Fruit fly (Drosophila melanogaster): ENCODE results near the gene CG44002.

The CG44002 gene

dm6 chr2L:3145897-3146296, 25.0 kb downstream of the CG44002 start:
- TF ChIP-seq nerfin-2 (GFP tag; IDR thresholded peaks at IDR 0.05; ENCODE audit: partially characterized antibody) (no peak), nerfin-1 (tag; optimal IDR thresholded peaks at IDR 0.05) (no peak), cas (GFP tag; IDR thresholded peaks at IDR 0.05) (no peak), Optix (GFP tag; IDR thresholded peaks at IDR 0.05) (no peak), tx (GFP tag; optimal IDR thresholded peaks at IDR 0.05) (no peak), CG15479 (GFP tag; optimal IDR thresholded peaks at IDR 0.05) (no peak), CG6765 (GFP tag; optimal IDR thresholded peaks at IDR 0.05) (no peak), zfh2 (GFP tag; optimal IDR thresholded peaks at IDR 0.05) (no peak), CG1233 (GFP tag; optimal IDR thresholded peaks at IDR 0.05) (no peak), ind (GFP tag; optimal IDR thresholded peaks at IDR 0.05) (no peak), eve (GFP tag; optimal IDR thresholded peaks at IDR 0.05) (peak in 1 of 2 experiments; percentile 82), vvl (GFP tag; IDR thresholded peaks at IDR 0.05) (0 out of 2 replicates have a peak, but pooled peaks have one; percentile 1), ase (GFP tag; IDR thresholded peaks at IDR 0.05) (no peak), NfI (GFP tag; optimal IDR thresholded peaks at IDR 0.05) (no peak), CG10267 (tag; optimal IDR thresholded peaks at IDR 0.05) (no peak), sens-2 (GFP tag; IDR thresholded peaks at IDR 0.05) (no peak)

- TF ChIP-seq CG11504 (tag; optimal IDR thresholded peaks at IDR 0.05) (peak; percentile 8), Dll (GFP tag; IDR thresholded peaks at IDR 0.05; ENCODE audit: partially characterized antibody) (peak; percentile 81), YL-1 (GFP tag; optimal IDR thresholded peaks at IDR 0.05) (peak; percentile 41), sens (GFP tag) (peak; percentile 55), CG13296 (GFP tag; optimal IDR thresholded peaks at IDR 0.05) (no peak), CG12391 (tag; optimal IDR thresholded peaks at IDR 0.05) (no peak), Bgb (GFP tag; IDR thresholded peaks at IDR 0.05; ENCODE audit: partially characterized antibody) (peak; percentile 85), HmgZ (tag; optimal IDR thresholded peaks at IDR 0.05) (peak; percentile 18), Scr (GFP tag; IDR thresholded peaks at IDR 0.05; ENCODE audit: partially characterized antibody) (peak; percentile 77), Meics (GFP tag; optimal IDR thresholded peaks at IDR 0.05) (no peak), CG6689 (GFP tag; IDR thresholded peaks at IDR 0.05) (no peak), CG9437 (GFP tag; optimal IDR thresholded peaks at IDR 0.05) (peak; percentile 85), CG30403 (GFP tag; optimal IDR thresholded peaks at IDR 0.05) (no peak), CG9817 (tag; optimal IDR thresholded peaks at IDR 0.05) (no peak), knrl (GFP tag; IDR thresholded peaks at IDR 0.05; ENCODE audit: partially characterized antibody) (peak; percentile 73), CG1602 (GFP tag; optimal IDR thresholded peaks at IDR 0.05) (no peak), zen2 (GFP tag; IDR thresholded peaks at IDR 0.05; ENCODE audit: partially characterized antibody) (peak; percentile 35; the same call in 1 of the 3 replicates), onecut (GFP tag; IDR thresholded peaks at IDR 0.05) (0 out of 2 replicates have a peak, but pooled peaks have one; percentile 29), NC2β (GFP tag; optimal IDR thresholded peaks at IDR 0.05) (no peak), Mes4 (GFP tag; optimal IDR thresholded peaks at IDR 0.05) (peak; percentile 6), mld (GFP tag; IDR thresholded peaks at IDR 0.05; ENCODE audit: partially characterized antibody) (peak; percentile 66; the same call in 2 of the 3 replicates), Dref (GFP tag; IDR thresholded peaks at IDR 0.05) (peak; percentile 73), CG1024 (GFP tag; IDR thresholded peaks at IDR 0.05) (no peak), vvl (GFP tag; IDR thresholded peaks at IDR 0.05) (peak; percentile 75), E2f2 (GFP tag; IDR thresholded peaks at IDR 0.05) (peak; percentile 61), da (GFP tag; optimal IDR thresholded peaks at IDR 0.05) (no peak), CG17568 (GFP tag; optimal IDR thresholded peaks at IDR 0.05) (no peak), CG12659 (GFP tag; optimal IDR thresholded peaks at IDR 0.05) (peak; percentile 5), CG15073 (GFP tag; optimal IDR thresholded peaks at IDR 0.05) (no peak), gro (GFP tag; optimal IDR thresholded peaks at IDR 0.05) (no peak), CG10543 (GFP tag; optimal IDR thresholded peaks at IDR 0.05) (no peak), CG3838 (GFP tag; optimal IDR thresholded peaks at IDR 0.05) (no peak), Stat92E (GFP tag; optimal IDR thresholded peaks at IDR 0.05) (no peak), CG6791 (GFP tag; IDR thresholded peaks at IDR 0.05; ENCODE audit: partially characterized antibody) (peak; percentile 76; the same call in 2 of the 3 replicates), ato (GFP tag; IDR thresholded peaks at IDR 0.05; ENCODE audit: partially characterized antibody) (peak; percentile 53)
Measured at dm6 chr2L:3145470-3145869, 25.4 kb downstream of the CG44002 start, which contains the start of gene ND-B14.5B. Gene ND-B14.5B, minus strand, starts transcription at chr2L:3145848.
